Worm (Caenorhabditis elegans) whole organism, L4 larva: ENCODE data around the gene dmd-6.

ENCODE experiments used
- ceh-82 ChIP-seq: sonication (generic microtip); optimal IDR thresholded peaks from 2 replicates; lab custom pipeline; 2017; ENCODE audit warnings: missing biosample characterization, missing genetic modification characterization
- dpl-1 ChIP-seq: fragments of 150-350 bp; optimal IDR thresholded peaks from 2 replicates; lab custom pipeline; 2014; ENCODE audit warnings: missing biosample characterization, missing genetic modification reagents, missing genetic modification characterization
- mdl-1 ChIP-seq, 2 experiments: fragments of 150-350 bp in 1 of 2; sonication (generic microtip) in 1 of 2; optimal IDR thresholded peaks; 2 replicates each; lab custom pipeline; 2014 to 2017; ENCODE audit warnings: missing biosample characterization in 2 of 2, missing genetic modification characterization in 2 of 2
- nhr-25 ChIP-seq: sonication (generic microtip); optimal IDR thresholded peaks from 2 replicates; lab custom pipeline; 2017; ENCODE audit warnings: missing genetic modification characterization, mild to moderate bottlenecking, missing compliant biosample characterization, antibody characterized with exemption, moderate library complexity, borderline replicate concordance; ENCODE audit not compliant: insufficient read depth
- pqm-1 ChIP-seq: sonication (generic microtip); optimal IDR thresholded peaks from 2 replicates; lab custom pipeline; 2017; ENCODE audit warnings: missing biosample characterization, missing genetic modification characterization
- unc-39 ChIP-seq: sonication (generic microtip); optimal IDR thresholded peaks from 2 replicates; lab custom pipeline; 2017; ENCODE audit warnings: missing biosample characterization, missing genetic modification characterization
- zag-1 ChIP-seq: fragments of 150-350 bp; optimal IDR thresholded peaks from 2 replicates; lab custom pipeline; 2014; ENCODE audit warnings: missing biosample characterization, missing genetic modification characterization

- TF ChIP-seq dpl-1 (no peak), ceh-82 (no peak), nhr-25 (tag; lab: Kevin White, UChicago) (no peak), mdl-1 (tag; optimal IDR thresholded peaks at IDR 0.05; lab: Kevin White, UChicago) (peak in 1 of 2 experiments; percentile 77), unc-39 (tag; lab: Kevin White, UChicago) (no peak), zag-1 (no peak), pqm-1 (no peak)
Observed at ce11 chrIV:14614176-14614740, 2.1 kb upstream of the dmd-6 start.
